Fruit fly (Drosophila melanogaster): ENCODE measurements around the gene CG15011.

Gene CG15011

DNA sequence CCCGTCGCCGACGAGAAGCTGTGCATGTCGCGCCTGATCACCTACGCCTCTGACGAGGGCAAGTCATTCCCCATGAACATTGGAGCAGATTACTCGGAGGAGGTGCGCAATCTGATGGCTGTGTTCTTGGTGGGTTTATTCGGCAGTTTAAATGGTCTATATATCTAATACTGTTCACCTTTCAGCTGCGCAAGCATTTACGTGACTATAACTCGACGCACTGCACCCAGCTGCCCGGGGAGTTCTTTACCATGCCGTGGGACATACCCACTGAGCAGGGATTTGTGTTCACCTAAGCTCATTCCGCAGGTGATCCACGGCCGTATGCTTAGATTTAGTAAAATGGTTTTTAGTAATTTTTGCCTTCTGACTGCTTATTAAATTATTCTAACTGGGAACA, 2.2 kb upstream of the CG15011 start:
- no peak for TF ChIP-seq Sox15 (GFP tag; optimal IDR thresholded peaks at IDR 0.05)
- no peak for TF ChIP-seq fd59A (GFP tag; optimal IDR thresholded peaks at IDR 0.05)
- TF ChIP-seq Hr39 (GFP tag; optimal IDR thresholded peaks at IDR 0.05) = no peak
- TF ChIP-seq CG1621 (tag; optimal IDR thresholded peaks at IDR 0.05) = no peak
- no peak for TF ChIP-seq CG10631 (GFP tag; optimal IDR thresholded peaks at IDR 0.05)
- TF ChIP-seq CG8632 (GFP tag; optimal IDR thresholded peaks at IDR 0.05) = no peak
- no peak for TF ChIP-seq Hr38 (GFP tag; optimal IDR thresholded peaks at IDR 0.05)
- no peak for TF ChIP-seq CG7368 (GFP tag; optimal IDR thresholded peaks at IDR 0.05)
- TF ChIP-seq CG11902 (GFP tag; optimal IDR thresholded peaks at IDR 0.05) = no peak
- no peak for TF ChIP-seq ss (GFP tag; optimal IDR thresholded peaks at IDR 0.05)
- TF ChIP-seq Sox14 (GFP tag; optimal IDR thresholded peaks at IDR 0.05) = no peak

DNA sequence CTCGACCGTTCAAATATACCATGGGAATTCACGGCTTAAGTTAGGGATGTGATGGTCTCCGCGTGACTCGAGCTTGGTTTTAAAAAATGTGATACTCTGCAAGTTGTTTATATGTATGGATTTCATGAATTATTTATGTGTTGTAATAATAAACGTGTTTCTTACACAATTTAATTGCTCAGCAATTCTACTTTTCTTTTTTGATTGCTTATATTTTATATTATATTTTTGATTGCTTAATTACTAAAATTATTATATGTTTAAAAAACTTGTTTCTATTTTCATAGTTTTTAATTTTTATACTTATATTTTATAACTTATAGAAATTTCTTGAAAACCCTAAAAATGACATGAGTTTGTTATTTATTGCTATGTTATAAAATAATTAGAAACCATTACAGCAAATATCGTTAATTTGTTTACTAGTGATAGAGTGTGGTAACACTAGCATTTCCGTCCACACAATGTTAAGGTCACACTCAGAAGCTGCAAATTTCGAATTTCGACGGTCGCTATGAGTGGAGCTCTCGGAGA, 4.6 kb downstream of the CG15011 start, which contains the start of the genes ago and CG1265:
Gene ago, minus strand, starts transcription at position 6 of the 534 bp plus-strand sequence.
Gene CG1265, plus strand, starts transcription at position 476 of the 534 bp plus-strand sequence.
- no peak for TF ChIP-seq CG3919 (GFP tag; optimal IDR thresholded peaks at IDR 0.05)
- TF ChIP-seq net (GFP tag; optimal IDR thresholded peaks at IDR 0.05) = no peak
- TF ChIP-seq CG31627 (GFP tag; optimal IDR thresholded peaks at IDR 0.05) = peak; percentile 37
- TF ChIP-seq Hr4 (GFP tag; optimal IDR thresholded peaks at IDR 0.05) = peak; percentile 41
- TF ChIP-seq Eip78C (GFP tag) = peak; percentile 63
- TF ChIP-seq CG7368 (GFP tag; optimal IDR thresholded peaks at IDR 0.05) = no peak
- no peak for TF ChIP-seq CG1621 (tag; optimal IDR thresholded peaks at IDR 0.05)
- TF ChIP-seq fkh (GFP tag; optimal IDR thresholded peaks at IDR 0.05) = peak; percentile 21
- no peak for TF ChIP-seq Sox14 (GFP tag; optimal IDR thresholded peaks at IDR 0.05)
- no peak for TF ChIP-seq fd59A (GFP tag; optimal IDR thresholded peaks at IDR 0.05)
- peak; percentile 39 for TF ChIP-seq achi (GFP tag; optimal IDR thresholded peaks at IDR 0.05)
- no peak for TF ChIP-seq fd85E (GFP tag; optimal IDR thresholded peaks at IDR 0.05)
- peak; percentile 0 for TF ChIP-seq CG11762 (GFP tag; optimal IDR thresholded peaks at IDR 0.05; ENCODE audit: insufficient read depth)
- TF ChIP-seq CG6792 (GFP tag; optimal IDR thresholded peaks at IDR 0.05) = no peak
- no peak for TF ChIP-seq Eip93F (GFP tag; optimal IDR thresholded peaks at IDR 0.05)
- TF ChIP-seq CG32006 (GFP tag; optimal IDR thresholded peaks at IDR 0.05) = peak; percentile 48
- TF ChIP-seq CG3032 (tag; optimal IDR thresholded peaks at IDR 0.05) = peak; percentile 67
- TF ChIP-seq CG6854 (GFP tag; optimal IDR thresholded peaks at IDR 0.05) = no peak
- TF ChIP-seq CG15336 (GFP tag; IDR thresholded peaks at IDR 0.05) = no peak
- TF ChIP-seq Lpt (GFP tag; optimal IDR thresholded peaks at IDR 0.05) = no peak
- peak in 1 of 2 experiments; percentile 10 for TF ChIP-seq ss (GFP tag; optimal IDR thresholded peaks at IDR 0.05)
- no peak for TF ChIP-seq CG8119 (GFP tag; IDR thresholded peaks at IDR 0.05)
- peak; percentile 40 for TF ChIP-seq esn (GFP tag; optimal IDR thresholded peaks at IDR 0.05)
- TF ChIP-seq Ets96B (tag; optimal IDR thresholded peaks at IDR 0.05) = peak; percentile 28
- no peak for TF ChIP-seq Smox (GFP tag; optimal IDR thresholded peaks at IDR 0.05)
- TF ChIP-seq dac (GFP tag; optimal IDR thresholded peaks at IDR 0.05) = no peak
- no peak for TF ChIP-seq Sox102F (GFP tag; optimal IDR thresholded peaks at IDR 0.05)
- TF ChIP-seq CG6276 (GFP tag; optimal IDR thresholded peaks at IDR 0.05) = no peak
- TF ChIP-seq lz (GFP tag; optimal IDR thresholded peaks at IDR 0.05) = peak; percentile 51
- peak; percentile 23 for TF ChIP-seq Eip75B (GFP tag; optimal IDR thresholded peaks at IDR 0.05)
- peak; percentile 4 for TF ChIP-seq CG11902 (GFP tag; optimal IDR thresholded peaks at IDR 0.05)
- TF ChIP-seq CG10631 (GFP tag; optimal IDR thresholded peaks at IDR 0.05) = peak; percentile 61
- peak; percentile 20 for TF ChIP-seq Met (GFP tag; optimal IDR thresholded peaks at IDR 0.05)
- no peak for TF ChIP-seq topi (GFP tag; optimal IDR thresholded peaks at IDR 0.05)
- peak; percentile 31 for TF ChIP-seq OdsH (GFP tag; optimal IDR thresholded peaks at IDR 0.05)
- TF ChIP-seq salr (GFP tag; optimal IDR thresholded peaks at IDR 0.05) = peak in 1 of 2 experiments; percentile 36
- TF ChIP-seq Hr38 (GFP tag; optimal IDR thresholded peaks at IDR 0.05) = no peak
- peak; percentile 40 for TF ChIP-seq CG34406 (GFP tag; optimal IDR thresholded peaks at IDR 0.05)
- TF ChIP-seq CG9139 (GFP tag; optimal IDR thresholded peaks at IDR 0.05) = no peak
- no peak for TF ChIP-seq CG4318 (GFP tag; optimal IDR thresholded peaks at IDR 0.05)
- TF ChIP-seq CG6163 (GFP tag; IDR thresholded peaks at IDR 0.05) = no peak
- no peak for TF ChIP-seq spab (GFP tag; optimal IDR thresholded peaks at IDR 0.05)
- TF ChIP-seq svp (GFP tag) = no peak
- TF ChIP-seq CG10669 (GFP tag; optimal IDR thresholded peaks at IDR 0.05) = no peak
- TF ChIP-seq CG8319 (GFP tag; optimal IDR thresholded peaks at IDR 0.05) = no peak
- TF ChIP-seq CG6808 (GFP tag; optimal IDR thresholded peaks at IDR 0.05) = peak; percentile 1
